Worm (Caenorhabditis elegans): ENCODE results near the gene B0464.9.

The B0464.9 gene

DNA sequence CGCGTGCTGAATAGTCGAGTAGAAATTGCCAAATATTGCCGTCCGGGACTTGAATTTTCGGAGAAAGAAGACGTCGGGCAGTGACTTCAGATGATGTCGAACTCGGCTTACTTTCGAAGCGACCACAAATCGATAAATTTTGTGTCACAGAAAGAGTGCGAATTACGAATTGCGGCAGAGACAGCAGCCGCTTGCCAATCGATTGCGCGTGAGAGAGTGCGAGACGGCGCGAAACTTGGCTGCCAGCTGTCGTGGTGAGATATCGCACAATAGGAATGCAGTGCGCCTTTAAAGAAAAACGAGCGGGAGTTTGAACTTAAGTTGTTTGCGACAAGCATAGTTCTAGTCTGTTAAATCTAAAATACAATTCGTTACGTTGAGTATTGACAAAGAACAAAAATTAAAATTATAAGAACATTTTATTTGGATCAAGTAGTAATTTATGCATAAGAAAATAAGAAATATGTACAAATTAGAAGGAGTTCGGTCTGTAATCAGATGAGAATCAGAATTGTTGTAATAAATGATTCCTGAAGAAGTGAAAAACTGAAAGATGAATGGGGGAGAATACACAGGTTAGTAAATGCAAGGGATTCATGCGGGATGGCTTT, 22.0 kb upstream of the B0464.9 start, which contains the start of gene pir-2:
Gene pir-2 (minus strand): TSS at position 218 of the 611 bp plus-strand sequence.
- peak; percentile 74 for TF ChIP-seq R02D3.7 (tag; optimal IDR thresholded peaks at IDR 0.05)
- peak; percentile 89 for TF ChIP-seq nhr-23 (tag; optimal IDR thresholded peaks at IDR 0.05)
- peak; percentile 14 for TF ChIP-seq ceh-82 (tag; optimal IDR thresholded peaks at IDR 0.05)
- TF ChIP-seq nhr-12 (tag; optimal IDR thresholded peaks at IDR 0.05), result no peak
- TF ChIP-seq nhr-25 (tag; optimal IDR thresholded peaks at IDR 0.05), result peak; percentile 85
- TF ChIP-seq fkh-2 (tag; optimal IDR thresholded peaks at IDR 0.05), result no peak
- no peak for TF ChIP-seq mml-1 (tag; optimal IDR thresholded peaks at IDR 0.05)
- TF ChIP-seq nhr-67 (tag; optimal IDR thresholded peaks at IDR 0.05), result no peak
- no peak for TF ChIP-seq ztf-4 (tag; optimal IDR thresholded peaks at IDR 0.05)
- TF ChIP-seq eor-1 (tag; optimal IDR thresholded peaks at IDR 0.05), result no peak
- TF ChIP-seq jun-1 (tag; optimal IDR thresholded peaks at IDR 0.05), result peak; percentile 20
- no peak for TF ChIP-seq nhr-76 (tag; optimal IDR thresholded peaks at IDR 0.05)
- TF ChIP-seq egl-27 (tag; optimal IDR thresholded peaks at IDR 0.05), result no peak
- peak; percentile 50 for TF ChIP-seq skn-1 (tag; optimal IDR thresholded peaks at IDR 0.05)
- TF ChIP-seq nhr-28 (tag; optimal IDR thresholded peaks at IDR 0.05), result no peak
- TF ChIP-seq lin-39 (tag; optimal IDR thresholded peaks at IDR 0.05), result peak; percentile 95
- TF ChIP-seq nhr-11 (tag; optimal IDR thresholded peaks at IDR 0.05), result no peak
- TF ChIP-seq elt-3 (tag; optimal IDR thresholded peaks at IDR 0.05), result no peak
- TF ChIP-seq nhr-77 (tag; optimal IDR thresholded peaks at IDR 0.05), result no peak
- TF ChIP-seq ztf-11 (tag; optimal IDR thresholded peaks at IDR 0.05), result no peak
- TF ChIP-seq snpc-4 (tag; optimal IDR thresholded peaks at IDR 0.05), result peak; percentile 79
- TF ChIP-seq hmg-11 (tag; optimal IDR thresholded peaks at IDR 0.05), result peak; percentile 67
- no peak for TF ChIP-seq unc-62 (GFP tag; optimal IDR thresholded peaks at IDR 0.05)
- no peak for TF ChIP-seq unc-39 (tag; optimal IDR thresholded peaks at IDR 0.05)
- TF ChIP-seq ama-1 (optimal IDR thresholded peaks at IDR 0.05), result peak; percentile 86
- TF ChIP-seq elt-1 (tag; optimal IDR thresholded peaks at IDR 0.05), result peak; percentile 25
- TF ChIP-seq mdl-1 (tag; optimal IDR thresholded peaks at IDR 0.05), result no peak
- TF ChIP-seq zag-1 (tag; optimal IDR thresholded peaks at IDR 0.05), result peak; percentile 11
- no peak for TF ChIP-seq ceh-9 (tag; optimal IDR thresholded peaks at IDR 0.05)
- no peak for TF ChIP-seq ZK546.5 (tag; optimal IDR thresholded peaks at IDR 0.05)
- TF ChIP-seq lsy-12 (tag; optimal IDR thresholded peaks at IDR 0.05), result peak; percentile 60
- no peak for TF ChIP-seq daf-12 (tag; optimal IDR thresholded peaks at IDR 0.05)
- peak; percentile 96 for TF ChIP-seq nfya-1 (tag; optimal IDR thresholded peaks at IDR 0.05; ENCODE audit: insufficient read depth)
- TF ChIP-seq sea-2 (GFP tag; optimal IDR thresholded peaks at IDR 0.05), result peak; percentile 83
- no peak for TF ChIP-seq fos-1 (tag; optimal IDR thresholded peaks at IDR 0.05)
- TF ChIP-seq nhr-43 (tag; optimal IDR thresholded peaks at IDR 0.05; ENCODE audit: poor library complexity, severe bottlenecking), result peak; percentile 21
- no peak for TF ChIP-seq tbx-2 (tag; optimal IDR thresholded peaks at IDR 0.05)
- TF ChIP-seq pha-4 (tag; optimal IDR thresholded peaks at IDR 0.05), result peak; percentile 92
- TF ChIP-seq egl-5 (tag; optimal IDR thresholded peaks at IDR 0.05), result peak; percentile 66
- no peak for TF ChIP-seq nhr-237 (tag; optimal IDR thresholded peaks at IDR 0.05)
- peak; percentile 11 for TF ChIP-seq fkh-10 (GFP tag; optimal IDR thresholded peaks at IDR 0.05)
- peak; percentile 48 for TF ChIP-seq elt-2 (tag; optimal IDR thresholded peaks at IDR 0.05)
- no peak for TF ChIP-seq ceh-16 (tag; optimal IDR thresholded peaks at IDR 0.05)
- no peak for TF ChIP-seq aly-2 (tag; optimal IDR thresholded peaks at IDR 0.05)
- peak; percentile 93 for TF ChIP-seq lin-15B (tag; optimal IDR thresholded peaks at IDR 0.05)
- peak; percentile 97 for TF ChIP-seq ceh-28 (tag; optimal IDR thresholded peaks at IDR 0.05)
- TF ChIP-seq pqm-1 (tag; optimal IDR thresholded peaks at IDR 0.05), result peak; percentile 40

All from whole organism, L3 larva.